Fruit fly (Drosophila melanogaster): ENCODE results near the gene Act87E.

Act87E gene

dm6 chr3R:13395133-13395532 is 30.6 kb upstream of the Act87E start, which contains the start of gene CCHa2:
Gene CCHa2 (minus strand): TSS chr3R:13395197.
- TF ChIP-seq lola (GFP tag; optimal IDR thresholded peaks at IDR 0.05) (no peak), Dfd (GFP tag; optimal IDR thresholded peaks at IDR 0.05) (peak; percentile 54)

dm6 chr3R:13397040-13397439 is 28.7 kb upstream of the Act87E start, which contains the start of gene CG14374:
Gene CG14374 (minus strand): TSS chr3R:13397140.
- TF ChIP-seq Hnf4 (GFP tag; optimal IDR thresholded peaks at IDR 0.05) (no peak), woc (GFP tag; optimal IDR thresholded peaks at IDR 0.05) (no peak), Dfd (GFP tag; optimal IDR thresholded peaks at IDR 0.05) (no peak), N (GFP tag; optimal IDR thresholded peaks at IDR 0.05) (no peak), HLH106 (tag; optimal IDR thresholded peaks at IDR 0.05) (no peak), GATAd (GFP tag; optimal IDR thresholded peaks at IDR 0.05) (no peak), Vsx2 (GFP tag; optimal IDR thresholded peaks at IDR 0.05; ENCODE audit: partially characterized antibody) (no peak), lola (GFP tag; optimal IDR thresholded peaks at IDR 0.05) (no peak), brk (GFP tag; optimal IDR thresholded peaks at IDR 0.05) (no peak), ey (GFP tag; optimal IDR thresholded peaks at IDR 0.05) (no peak), h (GFP tag; optimal IDR thresholded peaks at IDR 0.05) (no peak), CrebA (GFP tag; optimal IDR thresholded peaks at IDR 0.05; ENCODE audit: borderline replicate concordance) (no peak), fru (GFP tag; optimal IDR thresholded peaks at IDR 0.05) (no peak), dl (GFP tag; optimal IDR thresholded peaks at IDR 0.05; ENCODE audit: insufficient read depth in 1 of 2, partially characterized antibody in 2 of 2) (no peak), psq (GFP tag; optimal IDR thresholded peaks at IDR 0.05) (no peak)

- TF ChIP-seq Hr83 (GFP tag; optimal IDR thresholded peaks at IDR 0.05; ENCODE audit: poor library complexity, severe bottlenecking) (no peak), Dfd (GFP tag; optimal IDR thresholded peaks at IDR 0.05) (no peak), Hnf4 (GFP tag; optimal IDR thresholded peaks at IDR 0.05) (no peak), pan (optimal IDR thresholded peaks at IDR 0.05) (no peak), woc (GFP tag; optimal IDR thresholded peaks at IDR 0.05) (no peak), rgr (GFP tag; optimal IDR thresholded peaks at IDR 0.05) (no peak), dmrt93B (GFP tag; optimal IDR thresholded peaks at IDR 0.05) (no peak), dsf (GFP tag; optimal IDR thresholded peaks at IDR 0.05; ENCODE audit: borderline replicate concordance) (no peak)
Observed at dm6 chr3R:13397535-13397934, 28.2 kb upstream of the Act87E start, which contains the start of gene CG14377. Gene CG14377 (plus strand): TSS chr3R:13397835.

- TF ChIP-seq sage (GFP tag; optimal IDR thresholded peaks at IDR 0.05) = peak; percentile 86
- peak; percentile 94 for TF ChIP-seq h (GFP tag; optimal IDR thresholded peaks at IDR 0.05)
- peak; percentile 73 for TF ChIP-seq dsf (GFP tag; optimal IDR thresholded peaks at IDR 0.05; ENCODE audit: borderline replicate concordance)
- peak; percentile 85 for TF ChIP-seq sv (GFP tag; optimal IDR thresholded peaks at IDR 0.05)
- TF ChIP-seq GATAd (GFP tag; optimal IDR thresholded peaks at IDR 0.05) = no peak
- no peak for TF ChIP-seq Abd-B (GFP tag; optimal IDR thresholded peaks at IDR 0.05)
- peak; percentile 76 for TF ChIP-seq tai (GFP tag; optimal IDR thresholded peaks at IDR 0.05)
- no peak for TF ChIP-seq jim (GFP tag; optimal IDR thresholded peaks at IDR 0.05)
- TF ChIP-seq HLH106 (tag; optimal IDR thresholded peaks at IDR 0.05) = peak; percentile 93
- peak; percentile 95 for TF ChIP-seq Sp1 (GFP tag; optimal IDR thresholded peaks at IDR 0.05)
- no peak for TF ChIP-seq usp (GFP tag; optimal IDR thresholded peaks at IDR 0.05)
- TF ChIP-seq pan (optimal IDR thresholded peaks at IDR 0.05) = no peak
- TF ChIP-seq Hr83 (GFP tag; optimal IDR thresholded peaks at IDR 0.05; ENCODE audit: poor library complexity, severe bottlenecking) = no peak
- peak; percentile 95 for TF ChIP-seq OdsH (GFP tag; optimal IDR thresholded peaks at IDR 0.05)
- peak; percentile 59 for TF ChIP-seq Dif (GFP tag; optimal IDR thresholded peaks at IDR 0.05; ENCODE audit: partially characterized antibody)
- peak; percentile 95 for TF ChIP-seq fru (GFP tag; optimal IDR thresholded peaks at IDR 0.05)
- no peak for TF ChIP-seq N (GFP tag; optimal IDR thresholded peaks at IDR 0.05)
- peak; percentile 94 for TF ChIP-seq ey (GFP tag; optimal IDR thresholded peaks at IDR 0.05)
- peak; percentile 76 for TF ChIP-seq CG32264 (GFP tag; optimal IDR thresholded peaks at IDR 0.05)
- peak; percentile 93 for TF ChIP-seq rgr (GFP tag; optimal IDR thresholded peaks at IDR 0.05)
- TF ChIP-seq dl (GFP tag; optimal IDR thresholded peaks at IDR 0.05; ENCODE audit: insufficient read depth in 1 of 2, partially characterized antibody in 2 of 2) = no peak
- peak; percentile 80 for TF ChIP-seq brk (GFP tag; optimal IDR thresholded peaks at IDR 0.05)
- TF ChIP-seq Vsx2 (GFP tag; optimal IDR thresholded peaks at IDR 0.05; ENCODE audit: partially characterized antibody) = peak; percentile 47
- peak; percentile 95 for TF ChIP-seq br (GFP tag; optimal IDR thresholded peaks at IDR 0.05)
- TF ChIP-seq CG9705 (GFP tag; optimal IDR thresholded peaks at IDR 0.05) = peak; percentile 81
- TF ChIP-seq Hr78 (GFP tag; optimal IDR thresholded peaks at IDR 0.05) = no peak
- TF ChIP-seq woc (GFP tag; optimal IDR thresholded peaks at IDR 0.05) = peak; percentile 92
- TF ChIP-seq psq (GFP tag; optimal IDR thresholded peaks at IDR 0.05) = peak; percentile 90
- no peak for TF ChIP-seq lola (GFP tag; optimal IDR thresholded peaks at IDR 0.05)
- TF ChIP-seq Dfd (GFP tag; optimal IDR thresholded peaks at IDR 0.05) = no peak
- TF ChIP-seq Rel (GFP tag; optimal IDR thresholded peaks at IDR 0.05) = peak; percentile 31
- TF ChIP-seq Rel (tag; optimal IDR thresholded peaks at IDR 0.05) = peak; percentile 65
- no peak for TF ChIP-seq Myc (optimal IDR thresholded peaks at IDR 0.05)
- peak; percentile 27 for TF ChIP-seq CrebA (GFP tag; optimal IDR thresholded peaks at IDR 0.05; ENCODE audit: borderline replicate concordance)
- TF ChIP-seq foxo (GFP tag; optimal IDR thresholded peaks at IDR 0.05) = peak; percentile 68 to 94
- peak; percentile 91 for TF ChIP-seq Hnf4 (GFP tag; optimal IDR thresholded peaks at IDR 0.05)
- peak; percentile 81 for TF ChIP-seq dmrt93B (GFP tag; optimal IDR thresholded peaks at IDR 0.05)
- peak; percentile 85 for TF ChIP-seq Jra (GFP tag; optimal IDR thresholded peaks at IDR 0.05)
Observed at dm6 chr3R:13400902-13401721, 24.7 kb upstream of the Act87E start.
